Fruit fly (Drosophila melanogaster): ENCODE data around the gene Tssk.
A peak's percentile ranks its signal among the peaks of the same experiment; 100 is the strongest.

- no peak for TF ChIP-seq CG8301 (tag; optimal IDR thresholded peaks at IDR 0.05)
- TF ChIP-seq CG4496 (GFP tag; IDR thresholded peaks at IDR 0.05): peak; percentile 58
- TF ChIP-seq Ets98B (GFP tag; IDR thresholded peaks at IDR 0.05): peak; percentile 28; the same call in 1 of the 2 replicates
- peak; percentile 26 for TF ChIP-seq Snoo (tag; optimal IDR thresholded peaks at IDR 0.05)
- no peak for TF ChIP-seq CG15710 (tag; optimal IDR thresholded peaks at IDR 0.05)
- no peak for TF ChIP-seq CG17806 (tag; optimal IDR thresholded peaks at IDR 0.05)
- no peak for TF ChIP-seq D1 (tag; optimal IDR thresholded peaks at IDR 0.05)
- no peak for TF ChIP-seq gl (tag; optimal IDR thresholded peaks at IDR 0.05)
These were observed 22.7 kb downstream of the Tssk start, which contains the start of gene CG14304 for dm6 chr3R:18621230-18621629.

All from whole organism, pupa.